Worm (Caenorhabditis elegans) whole organism, L1 larva: Measurements from ENCODE around the gene F08D12.4.

Experiments
- ama-1 ChIP-seq: fragments of 150-350 bp; optimal IDR thresholded peaks from 2 replicates; lab custom pipeline; 2014
- ceh-8 ChIP-seq: fragments of 200-800 bp; sonication (Bioruptor generic); optimal IDR thresholded peaks from 2 replicates; lab custom pipeline; 2018; ENCODE audit warnings: mild to moderate bottlenecking, missing genetic modification characterization, moderate library complexity, missing compliant biosample characterization
- egl-13 ChIP-seq: sonication (generic microtip); optimal IDR thresholded peaks from 2 replicates; lab custom pipeline; 2016; ENCODE audit warnings: missing genotype, missing genetic modification reagents, missing genetic modification characterization, missing compliant biosample characterization
- fos-1 ChIP-seq: fragments of 150-350 bp; optimal IDR thresholded peaks from 2 replicates; lab custom pipeline; 2014; ENCODE audit warnings: missing biosample characterization, missing genetic modification characterization
- lin-14 ChIP-seq: fragments of 200-800 bp; sonication (Bioruptor generic); optimal IDR thresholded peaks from 2 replicates; lab custom pipeline; 2018; ENCODE audit warnings: mild to moderate bottlenecking, missing genetic modification characterization, moderate library complexity, missing compliant biosample characterization
- lin-15B ChIP-seq: fragments of 150-350 bp; sonication (generic microtip); optimal IDR thresholded peaks from 3 replicates; lab custom pipeline; 2014; ENCODE audit warnings: missing biosample characterization, missing genetic modification characterization
- nhr-12 ChIP-seq: sonication (generic microtip); optimal IDR thresholded peaks from 2 replicates; lab custom pipeline; 2017; ENCODE audit warnings: missing biosample characterization, missing genetic modification characterization
- pag-3 ChIP-seq: sonication (generic microtip); optimal IDR thresholded peaks from 2 replicates; lab custom pipeline; 2017; ENCODE audit warnings: missing genetic modification characterization, mild to moderate bottlenecking, missing compliant biosample characterization, antibody characterized with exemption, borderline replicate concordance; ENCODE audit not compliant: insufficient read depth
- pax-3 ChIP-seq: fragments of 200-800 bp; sonication (Bioruptor generic); optimal IDR thresholded peaks from 2 replicates; lab custom pipeline; 2018; ENCODE audit warnings: mild to moderate bottlenecking, missing genetic modification characterization, moderate library complexity, missing compliant biosample characterization
- sox-4 ChIP-seq: sonication (generic microtip); optimal IDR thresholded peaks from 2 replicates; lab custom pipeline; 2016; ENCODE audit warnings: missing genetic modification characterization, missing compliant biosample characterization
- tlp-1 ChIP-seq: fragments of 150-350 bp; optimal IDR thresholded peaks from 2 replicates; lab custom pipeline; 2014; ENCODE audit warnings: missing biosample characterization, missing genetic modification characterization
- zag-1 ChIP-seq: fragments of 150-350 bp; optimal IDR thresholded peaks from 2 replicates; lab custom pipeline; 2014; ENCODE audit warnings: missing biosample characterization, missing genetic modification characterization

ce11 chrII:2736156-2736728 is 41.7 kb upstream of the F08D12.4 start, which contains the start of gene T05A8.8:
- no peak for TF ChIP-seq pag-3 (tag; lab: Kevin White, UChicago)
- TF ChIP-seq nhr-12, result no peak
- no peak for TF ChIP-seq egl-13 (tag; lab: Kevin White, UChicago)
- TF ChIP-seq pax-3, result no peak
- no peak for TF ChIP-seq fos-1 (tag; lab: Kevin White, UChicago)
- TF ChIP-seq ceh-8 (GFP tag; lab: Kevin White, UChicago), result no peak
- no peak for TF ChIP-seq lin-14
- no peak for TF ChIP-seq lin-15B (tag; lab: Kevin White, UChicago)
- no peak for TF ChIP-seq ama-1 (lab: Kevin White, UChicago)
- TF ChIP-seq sox-4 (tag; lab: Kevin White, UChicago), result no peak
- TF ChIP-seq zag-1 (tag; lab: Kevin White, UChicago), result no peak
- TF ChIP-seq tlp-1, result no peak
